Fruit fly (Drosophila melanogaster): ENCODE results near the gene Hexo1.

The Hexo1 gene

dm6 chr3L:4336588-4336987, 48.1 kb downstream of the Hexo1 start (continued):
- TF ChIP-seq Eip93F (GFP tag; optimal IDR thresholded peaks at IDR 0.05) (no peak), CG32006 (GFP tag; optimal IDR thresholded peaks at IDR 0.05) (peak; percentile 64), salr (GFP tag; optimal IDR thresholded peaks at IDR 0.05) (no peak), net (GFP tag; optimal IDR thresholded peaks at IDR 0.05) (no peak), CG34406 (GFP tag; optimal IDR thresholded peaks at IDR 0.05) (no peak), Smox (GFP tag; optimal IDR thresholded peaks at IDR 0.05) (no peak), Sox14 (GFP tag; optimal IDR thresholded peaks at IDR 0.05) (no peak)

dm6 chr3L:4339525-4339924, 51.1 kb downstream of the Hexo1 start:
- TF ChIP-seq CG6276 (GFP tag; optimal IDR thresholded peaks at IDR 0.05) (peak; percentile 16), CG3919 (GFP tag; optimal IDR thresholded peaks at IDR 0.05) (no peak), fd59A (GFP tag; optimal IDR thresholded peaks at IDR 0.05) (no peak), ss (GFP tag; optimal IDR thresholded peaks at IDR 0.05) (no peak), net (GFP tag; optimal IDR thresholded peaks at IDR 0.05) (no peak), eg (GFP tag; IDR thresholded peaks at IDR 0.05) (peak; percentile 65), CG10631 (GFP tag; optimal IDR thresholded peaks at IDR 0.05) (no peak), Eip78C (GFP tag) (peak; percentile 45), CG1621 (tag; optimal IDR thresholded peaks at IDR 0.05) (no peak), Hr4 (GFP tag; optimal IDR thresholded peaks at IDR 0.05) (peak; percentile 20), CG8119 (GFP tag; IDR thresholded peaks at IDR 0.05) (0 out of 3 replicates have a peak, but pooled peaks have one; percentile 27), Ets96B (tag; optimal IDR thresholded peaks at IDR 0.05) (no peak), acj6 (GFP tag; optimal IDR thresholded peaks at IDR 0.05) (no peak)

DNA sequence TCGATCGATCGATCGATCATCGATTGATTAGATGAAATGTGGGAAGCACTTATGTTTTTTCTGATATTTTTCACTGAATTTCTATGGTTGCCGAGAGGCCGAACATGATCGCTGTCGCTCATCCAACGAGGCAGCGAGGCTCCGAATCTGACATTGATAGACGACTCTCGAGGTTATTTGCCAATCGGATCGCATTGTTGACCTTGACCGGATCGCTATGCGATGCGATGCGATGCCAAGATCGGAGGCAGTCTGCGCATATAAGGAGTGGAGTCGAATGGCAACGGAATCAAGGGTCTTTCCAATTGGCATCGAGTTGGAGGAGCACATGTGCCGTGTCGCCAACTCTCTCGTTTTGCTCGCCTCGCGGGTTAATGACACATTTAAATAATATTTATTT, 51.8 kb downstream of the Hexo1 start:
- peak; percentile 8 for TF ChIP-seq Eip78C (GFP tag)
- TF ChIP-seq svp (GFP tag), result peak; percentile 91
- no peak for TF ChIP-seq lz (GFP tag; optimal IDR thresholded peaks at IDR 0.05)
- no peak for TF ChIP-seq Met (GFP tag; optimal IDR thresholded peaks at IDR 0.05)
- no peak for TF ChIP-seq CG6854 (GFP tag; optimal IDR thresholded peaks at IDR 0.05)

All from whole organism, prepupa.